Fruit fly (Drosophila melanogaster) whole organism, adult: ENCODE data around the gene CG12746.

ENCODE experiments used
- CG12768 ChIP-seq: fragments of 200-800 bp; sonication (Bioruptor generic); optimal IDR thresholded peaks from 2 replicates; lab custom pipeline; 2017; ENCODE audit warnings: missing biosample characterization, missing genetic modification characterization, mild to moderate bottlenecking, moderate library complexity, missing genetic modification reagents
- CG33017 ChIP-seq: fragments of 200-800 bp; sonication (Bioruptor generic); optimal IDR thresholded peaks from 2 replicates; lab custom pipeline; 2018; ENCODE audit warnings: missing biosample characterization, mild to moderate bottlenecking, missing genetic modification characterization, moderate library complexity
- CG5204 ChIP-seq: fragments of 200-800 bp; sonication (Bioruptor generic); optimal IDR thresholded peaks from 2 replicates; lab custom pipeline; 2016; ENCODE audit warnings: missing biosample characterization, missing genetic modification characterization
- Clk ChIP-seq: fragments of 200-800 bp; sonication (Bioruptor generic); optimal IDR thresholded peaks from 2 replicates; lab custom pipeline; 2017; ENCODE audit warnings: missing biosample characterization, missing genetic modification characterization
- kay ChIP-seq: fragments of 200-800 bp; sonication (Bioruptor generic); peaks from one replicate; lab custom pipeline; 2016; ENCODE audit warnings: missing biosample characterization, missing genetic modification characterization, borderline replicate concordance
- ovo ChIP-seq: fragments of 200-800 bp; sonication (Bioruptor generic); optimal IDR thresholded peaks from 2 replicates; lab custom pipeline; 2016; ENCODE audit warnings: missing biosample characterization, missing genetic modification characterization

- peak; percentile 94 for TF ChIP-seq kay
- TF ChIP-seq ovo (GFP tag; lab: Kevin White, UChicago): peak; percentile 69
- peak; percentile 14 for TF ChIP-seq CG12768 (GFP tag; lab: Kevin White, UChicago)
- no peak for TF ChIP-seq CG5204 (GFP tag; lab: Kevin White, UChicago)
- peak; percentile 41 for TF ChIP-seq CG33017 (tag; lab: Kevin White, UChicago)
- peak; percentile 25 for TF ChIP-seq Clk (GFP tag; lab: Kevin White, UChicago)
These were observed 36.4 kb downstream of the CG12746 start, which contains the start of the genes kra and SecS for dm6 chr3R:5601044-5601523.
